Worm (Caenorhabditis elegans) whole organism, dauer: Measurements from ENCODE around the gene srw-100.

Experiments
- unc-62 ChIP-seq: sonication (generic microtip); optimal IDR thresholded peaks from 2 replicates; lab custom pipeline; 2017; ENCODE audit warnings: missing biosample characterization, missing genetic modification reagents, missing genetic modification characterization

The srw-100 gene

DNA sequence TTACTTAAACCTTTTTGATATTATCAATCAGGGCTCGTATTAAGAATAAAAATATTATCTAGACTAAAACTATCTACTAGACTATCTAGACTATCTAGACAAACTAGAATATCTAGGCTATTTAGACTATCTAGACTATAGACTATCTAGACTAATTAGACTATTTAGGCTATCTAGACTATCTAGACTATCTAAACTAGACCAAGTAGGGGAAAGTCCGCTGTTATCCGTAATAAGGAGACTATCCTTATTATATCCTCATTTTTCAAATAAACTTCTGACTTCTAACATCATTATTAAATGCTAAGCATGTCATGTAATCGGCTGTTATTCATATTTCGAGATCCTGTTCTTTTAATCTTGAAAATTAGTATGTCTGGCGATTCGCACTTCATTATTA lies 11.0 kb downstream of the srw-100 start, which contains the start of gene srw-101:
TSS of gene srw-101 (plus strand) at position 301 of the 400 bp plus-strand sequence.
- TF ChIP-seq unc-62 (GFP tag; lab: Kevin White, UChicago) = no peak

DNA sequence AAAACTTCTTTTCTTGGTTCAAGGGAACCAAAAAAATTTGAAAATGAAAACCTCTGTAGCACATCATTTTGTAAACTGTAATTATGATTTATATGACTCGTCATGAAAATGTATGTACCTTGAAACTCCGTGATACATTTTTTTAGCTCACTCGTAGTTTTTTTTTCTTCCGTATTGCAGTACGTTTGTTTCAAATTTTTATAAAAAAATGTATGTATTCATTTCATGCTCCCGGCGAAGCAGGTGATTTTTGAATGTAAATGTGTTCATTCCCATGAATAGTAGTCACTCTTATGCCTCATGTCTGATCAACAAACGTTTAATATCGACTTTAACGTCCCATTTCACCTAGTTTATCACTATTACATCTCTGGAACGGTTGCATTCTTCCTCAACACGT lies 14.3 kb downstream of the srw-100 start, which contains the start of gene sri-27:
TSS of gene sri-27 (plus strand) at position 301 of the 400 bp plus-strand sequence.
- no peak for TF ChIP-seq unc-62 (GFP tag; lab: Kevin White, UChicago)

DNA sequence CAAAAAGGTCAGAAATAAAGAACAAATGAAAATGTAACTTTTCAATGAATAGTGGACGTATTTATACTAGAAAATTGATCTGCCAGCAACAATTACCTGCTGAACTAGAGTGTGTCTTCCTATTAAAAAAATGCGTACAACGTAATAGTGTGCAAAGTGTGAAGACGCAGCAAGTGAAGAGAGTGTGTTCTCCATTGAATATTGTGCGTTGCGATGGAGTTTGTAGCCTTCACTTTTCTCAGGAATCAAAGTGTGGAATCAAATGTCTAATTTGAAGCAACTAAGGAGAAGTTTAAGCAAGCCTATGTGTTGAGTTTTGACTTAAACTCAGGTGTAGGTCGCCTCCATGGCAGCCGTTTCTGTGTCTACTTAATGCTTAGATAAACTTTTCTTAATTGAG lies 20.9 kb downstream of the srw-100 start, which contains the start of gene gst-21:
TSS of gene gst-21 (minus strand) at position 101 of the 400 bp plus-strand sequence.
- no peak for TF ChIP-seq unc-62 (GFP tag; lab: Kevin White, UChicago)

DNA sequence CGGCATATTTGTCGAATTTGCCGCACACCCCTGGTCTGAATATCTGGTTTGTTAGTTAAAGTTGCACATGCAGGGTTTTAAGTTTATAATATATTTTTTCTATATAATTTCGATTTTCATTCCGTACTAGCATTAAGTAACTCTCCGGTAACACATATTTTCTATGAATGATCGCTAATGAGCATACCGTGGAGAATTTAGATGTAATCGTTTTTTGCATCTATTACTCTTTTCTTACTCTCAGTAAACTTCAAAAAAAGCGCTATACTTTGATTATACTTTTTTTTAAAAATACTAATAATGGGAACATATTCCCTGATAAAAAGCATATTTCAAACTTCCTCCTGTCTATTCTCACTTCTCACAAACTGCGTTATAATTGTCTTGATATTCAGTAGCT lies 23.6 kb downstream of the srw-100 start, which contains the start of gene str-160:
TSS of gene str-160 (plus strand) at position 301 of the 400 bp plus-strand sequence.
- no peak for TF ChIP-seq unc-62 (GFP tag; lab: Kevin White, UChicago)

DNA sequence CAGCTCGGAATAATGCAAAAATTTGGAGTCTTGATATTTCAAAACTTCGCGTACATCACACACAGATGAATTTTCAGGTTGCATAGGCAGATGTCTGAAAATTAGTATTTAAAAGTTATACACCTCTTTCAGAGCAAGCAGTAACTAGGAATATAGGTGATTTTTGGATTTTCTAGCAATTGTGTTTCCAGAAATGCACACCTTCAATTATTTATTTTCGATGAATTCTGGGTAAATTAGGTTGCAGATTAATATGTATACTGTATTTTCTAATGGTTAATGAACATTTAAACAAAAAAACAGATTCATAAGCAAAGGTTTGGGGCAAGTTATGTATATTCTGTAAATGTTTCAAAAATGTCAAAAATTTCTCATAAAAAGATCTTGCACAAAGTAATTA lies 30.1 kb downstream of the srw-100 start, which contains the start of gene srab-25:
TSS of gene srab-25 (minus strand) at position 101 of the 400 bp plus-strand sequence.
- TF ChIP-seq unc-62 (GFP tag; lab: Kevin White, UChicago) = no peak

DNA sequence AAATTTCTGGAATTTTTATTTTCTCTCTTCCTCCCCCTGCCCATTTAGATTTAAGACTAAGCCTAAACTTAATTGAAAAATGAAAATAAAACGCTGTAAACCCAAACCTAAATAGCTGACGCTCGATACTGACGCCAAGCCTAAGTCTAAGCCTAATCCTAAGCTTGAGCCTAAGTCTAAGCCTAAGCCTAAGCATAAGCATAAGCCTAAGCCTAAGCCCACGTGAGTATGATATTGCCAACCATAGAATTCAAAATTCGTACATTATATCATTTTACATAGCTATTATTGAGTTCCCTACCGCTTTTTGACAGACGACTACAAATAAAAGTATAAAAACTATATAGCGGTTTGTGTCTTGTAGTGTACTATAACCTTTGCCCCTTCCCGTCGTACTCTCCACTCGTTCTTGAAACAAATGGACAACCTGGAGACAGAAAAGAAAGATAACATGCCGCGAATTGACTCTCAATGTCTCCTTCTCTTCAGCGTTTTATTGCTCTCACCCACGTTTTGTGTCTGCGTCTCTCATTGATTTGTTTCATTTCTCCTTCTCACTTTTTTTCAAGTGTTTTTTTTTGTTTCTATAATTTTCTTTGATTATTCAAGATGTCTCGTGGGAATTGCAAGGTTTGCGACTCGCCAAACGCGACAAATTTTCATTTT lies 32.3 kb downstream of the srw-100 start, which contains the start of gene nhr-256:
TSS of gene nhr-256 (plus strand) at position 567 of the 666 bp plus-strand sequence.
- TF ChIP-seq unc-62 (GFP tag; lab: Kevin White, UChicago) = no peak

DNA sequence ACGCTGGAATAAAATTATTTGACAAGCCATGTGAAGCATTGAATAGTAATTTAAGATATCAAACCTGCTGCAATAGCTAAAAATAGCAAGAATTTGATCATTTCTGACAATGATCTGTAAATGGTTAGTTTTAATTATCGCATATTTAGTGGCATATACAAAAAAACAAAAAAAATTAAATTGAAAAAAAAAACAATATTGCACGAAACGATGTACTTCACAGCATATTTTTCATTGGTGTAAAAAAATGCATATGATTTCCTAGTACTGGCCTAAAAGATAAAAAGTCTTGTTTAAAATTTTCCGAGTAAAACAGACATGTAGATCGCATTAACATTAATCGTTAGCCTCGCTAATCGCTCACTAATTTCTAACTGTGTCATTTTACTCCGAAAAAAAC lies 38.0 kb downstream of the srw-100 start, which contains the start of gene ZK697.8:
TSS of gene ZK697.8 (minus strand) at position 101 of the 400 bp plus-strand sequence.
- no peak for TF ChIP-seq unc-62 (GFP tag; lab: Kevin White, UChicago)

DNA sequence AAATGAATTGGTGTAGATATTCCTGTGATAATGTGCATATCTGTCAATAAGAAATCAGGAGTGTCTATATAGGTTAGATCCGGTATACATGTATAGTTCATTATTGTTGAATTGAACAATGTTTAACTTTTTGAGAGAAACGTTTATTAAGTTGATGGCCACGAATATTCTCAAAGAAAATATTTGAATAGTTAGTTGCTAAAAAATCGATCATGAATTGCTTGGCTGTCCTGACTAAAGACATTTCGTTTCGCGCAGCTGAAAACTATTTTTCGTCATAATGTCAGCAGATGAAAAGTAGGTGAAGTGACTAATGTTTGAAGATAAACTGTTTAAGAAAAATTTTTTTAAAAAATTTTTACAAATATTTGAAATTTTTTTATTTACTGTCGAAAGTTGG lies 40.4 kb downstream of the srw-100 start, which contains the start of gene srh-199:
TSS of gene srh-199 (minus strand) at position 101 of the 400 bp plus-strand sequence.
- no peak for TF ChIP-seq unc-62 (GFP tag; lab: Kevin White, UChicago)

DNA sequence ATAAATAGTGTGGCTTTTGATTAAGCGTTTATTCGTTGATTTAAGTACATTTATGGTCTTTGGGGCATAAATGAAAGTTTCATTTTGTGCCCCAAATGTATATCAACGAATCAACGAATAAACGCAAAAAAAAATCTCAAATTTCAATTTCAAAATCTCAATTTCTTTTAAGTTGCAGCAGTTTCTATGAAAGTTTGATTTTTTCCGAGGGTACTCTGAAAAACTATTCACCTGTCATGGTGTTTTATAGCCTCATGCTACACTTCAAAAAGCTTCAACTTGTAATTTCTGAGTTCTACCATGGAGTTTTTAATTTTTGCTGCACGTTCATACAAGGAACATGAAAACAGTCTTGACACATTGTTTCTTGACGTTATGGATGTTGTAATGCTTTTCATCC lies 41.5 kb downstream of the srw-100 start, which contains the start of gene ZK697.1:
TSS of gene ZK697.1 (plus strand) at position 301 of the 400 bp plus-strand sequence.
- TF ChIP-seq unc-62 (GFP tag; lab: Kevin White, UChicago) = no peak

DNA sequence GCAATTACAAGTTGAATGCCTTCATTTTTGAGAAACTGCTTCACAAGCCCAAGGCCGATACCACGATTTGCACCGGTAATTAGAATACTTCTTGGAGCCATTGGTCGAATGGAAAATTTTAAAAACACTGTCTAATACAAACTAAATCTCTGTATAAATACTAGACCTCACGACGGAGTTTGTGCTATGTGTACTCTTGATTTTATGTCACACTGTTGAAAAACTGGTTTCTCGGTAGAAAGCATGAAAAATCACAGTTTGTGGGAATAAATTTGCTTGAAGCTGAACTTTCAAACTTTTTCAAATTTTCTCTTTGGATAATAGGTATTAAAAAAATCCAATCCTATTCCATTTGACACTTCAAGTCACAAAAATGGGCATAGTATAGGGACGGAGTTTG lies 44.6 kb downstream of the srw-100 start, which contains the start of gene ZK697.14:
TSS of gene ZK697.14 (minus strand) at position 101 of the 400 bp plus-strand sequence.
- TF ChIP-seq unc-62 (GFP tag; lab: Kevin White, UChicago) = no peak

DNA sequence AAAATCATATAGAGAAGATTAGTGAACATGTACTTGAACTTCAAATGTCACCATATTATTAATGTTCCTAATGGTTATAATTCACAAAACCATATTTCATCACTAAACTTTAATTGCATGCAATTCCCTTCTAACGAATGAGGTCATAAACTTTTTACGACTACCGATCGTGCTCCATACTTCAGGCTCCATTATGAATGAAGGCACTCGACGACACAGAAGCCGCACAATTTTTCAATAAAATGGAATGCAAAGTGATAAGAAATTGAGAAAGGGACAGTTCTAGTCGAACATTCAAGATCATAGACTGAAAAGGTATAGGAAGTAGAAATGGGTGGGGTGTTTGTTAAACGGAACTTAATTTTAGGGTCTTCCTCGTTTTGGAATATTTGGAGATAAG lies 45.1 kb downstream of the srw-100 start:
- no peak for TF ChIP-seq unc-62 (GFP tag; lab: Kevin White, UChicago)

DNA sequence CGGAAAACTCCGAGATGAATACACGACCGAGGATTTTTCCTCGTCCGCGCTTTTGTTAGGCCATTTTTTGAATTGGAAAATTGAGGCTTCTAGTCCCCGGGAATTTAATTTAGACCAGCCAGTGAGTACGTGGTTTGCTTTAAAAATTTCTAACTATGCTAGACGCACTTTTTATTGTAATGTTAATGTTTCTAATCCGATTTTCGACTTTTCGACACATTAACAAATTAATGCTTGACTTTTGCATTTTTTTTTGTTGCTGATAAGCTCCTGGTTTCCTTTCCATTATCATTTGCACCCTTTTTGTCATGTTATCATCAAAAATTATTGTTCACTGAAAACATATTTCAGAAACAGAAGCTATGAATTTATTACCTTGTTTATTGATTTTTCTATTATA lies 45.8 kb downstream of the srw-100 start, which contains the start of gene clec-204:
TSS of gene clec-204 (plus strand) at position 301 of the 400 bp plus-strand sequence.
- TF ChIP-seq unc-62 (GFP tag; lab: Kevin White, UChicago) = no peak

DNA sequence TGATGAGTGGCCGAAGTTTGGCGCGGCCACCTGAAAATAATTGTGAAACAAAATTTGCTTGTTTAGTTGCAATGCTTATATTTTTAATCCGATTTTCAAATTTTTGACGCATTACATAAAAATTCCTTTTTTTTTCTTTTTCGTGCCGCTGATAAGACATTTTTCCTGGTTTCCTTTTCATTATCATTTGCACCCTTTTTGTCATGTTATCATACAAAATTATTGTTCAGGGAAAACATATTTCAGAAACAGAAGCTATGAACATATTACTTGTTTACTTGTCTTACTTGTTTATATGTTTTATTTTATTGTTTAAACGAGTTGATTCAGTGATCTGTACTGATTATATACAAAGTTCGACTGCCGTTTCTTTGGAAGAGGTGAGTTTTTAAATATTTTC lies 49.7 kb downstream of the srw-100 start, which contains the start of gene clec-205:
TSS of gene clec-205 (plus strand) at position 212 of the 400 bp plus-strand sequence.
- TF ChIP-seq unc-62 (GFP tag; lab: Kevin White, UChicago) = no peak
